Worm (Caenorhabditis elegans) whole organism, early embryonic: ENCODE data around the gene anat-1.

Source experiments
- F13C5.2 ChIP-seq: sonication (generic microtip); optimal IDR thresholded peaks from 2 replicates; lab custom pipeline; 2017; ENCODE audit warnings: mild to moderate bottlenecking, missing genetic modification characterization, inconsistent platforms, missing compliant biosample characterization
- ama-1 ChIP-seq: fragments of 150-350 bp; optimal IDR thresholded peaks from 2 replicates; lab custom pipeline; 2014
- ceh-13 ChIP-seq: fragments of 200-800 bp; sonication (Bioruptor generic); optimal IDR thresholded peaks from 2 replicates; lab custom pipeline; 2018; ENCODE audit warnings: mild to moderate bottlenecking, missing genetic modification characterization, missing compliant biosample characterization
- ceh-36 ChIP-seq: sonication (generic microtip); optimal IDR thresholded peaks from 2 replicates; lab custom pipeline; 2016; ENCODE audit warnings: missing genetic modification characterization, inconsistent platforms, missing compliant biosample characterization
- ets-7 ChIP-seq: sonication (generic microtip); optimal IDR thresholded peaks from 2 replicates; lab custom pipeline; 2016; ENCODE audit warnings: missing genotype, missing genetic modification characterization, missing compliant biosample characterization
- flt-1 ChIP-seq: fragments of 200-800 bp; sonication (Bioruptor generic); IDR thresholded peaks from 2 replicates; pipeline ENCODE4 v1.3.6; 2022; ENCODE audit warnings: missing genetic modification characterization, missing compliant biosample characterization
- hmg-4 ChIP-seq: fragments of 200-800 bp; sonication (Bioruptor generic); optimal IDR thresholded peaks from 2 replicates; lab custom pipeline; 2018; ENCODE audit warnings: mild to moderate bottlenecking, missing genetic modification characterization, missing compliant biosample characterization
- scrt-1 ChIP-seq: fragments of 200-800 bp; sonication (Bioruptor generic); IDR thresholded peaks from 2 replicates; pipeline ENCODE4 v1.3.6; 2022; ENCODE audit warnings: missing genetic modification characterization, missing compliant biosample characterization
- sea-1 ChIP-seq: fragments of 200-800 bp; sonication (Bioruptor generic); conservative IDR thresholded peaks from 2 replicates; pipeline ENCODE4 v1.3.6; 2022; ENCODE audit warnings: missing genetic modification characterization, missing compliant biosample characterization
- tbx-11 ChIP-seq: fragments of 200-800 bp; sonication (Bioruptor generic); IDR thresholded peaks from 2 replicates; pipeline ENCODE4 v1.3.6; 2022; ENCODE audit warnings: missing genetic modification characterization, missing compliant biosample characterization
- tbx-37 ChIP-seq: fragments of 200-800 bp; sonication (Bioruptor generic); conservative IDR thresholded peaks from 2 replicates; pipeline ENCODE4 v1.3.6; 2022; ENCODE audit warnings: missing genetic modification reagents, missing genetic modification characterization, missing compliant biosample characterization

DNA sequence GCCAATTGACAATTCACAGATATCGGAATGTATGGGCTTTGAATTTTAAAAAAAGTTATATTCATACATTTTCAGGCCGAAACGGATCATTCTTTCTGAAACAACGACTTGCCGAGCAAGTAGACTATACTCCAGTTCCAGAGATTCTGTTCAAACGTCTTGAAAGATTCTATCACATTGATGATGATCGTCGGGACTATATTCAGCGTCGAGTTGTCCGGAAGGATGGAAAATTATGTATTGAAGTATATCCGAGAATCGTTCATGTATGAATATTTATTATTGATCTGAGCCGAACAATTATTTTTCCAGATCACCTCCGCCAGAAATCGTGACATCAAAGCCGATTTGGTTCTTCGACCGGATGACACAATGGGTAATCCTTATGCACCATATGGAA is 13.0 kb upstream of the anat-1 start:
- TF ChIP-seq tbx-11 (no peak), ceh-36 (tag; lab: Kevin White, UChicago) (no peak), ama-1 (lab: Kevin White, UChicago) (no peak), F13C5.2 (tag; lab: Kevin White, UChicago) (no peak), ceh-13 (GFP tag; lab: Kevin White, UChicago) (no peak), hmg-4 (GFP tag; lab: Kevin White, UChicago) (no peak), flt-1 (GFP tag; lab: Robert Waterston, UW) (no peak), sea-1 (GFP tag; lab: Robert Waterston, UW) (no peak), ets-7 (tag; lab: Kevin White, UChicago) (no peak), scrt-1 (GFP tag; lab: Robert Waterston, UW) (no peak), tbx-37 (GFP tag; lab: Robert Waterston, UW) (no peak)
